Worm (Caenorhabditis elegans): ENCODE measurements around the gene F21C10.4.

ce11 chrV:9124180-9124579, 2.2 kb upstream of the F21C10.4 start, which contains the start of gene F21C10.6:
- no peak for TF ChIP-seq nhr-11 (tag; optimal IDR thresholded peaks at IDR 0.05)
- TF ChIP-seq sma-9 (GFP tag; optimal IDR thresholded peaks at IDR 0.05), result no peak
- no peak for TF ChIP-seq sma-9 (tag; optimal IDR thresholded peaks at IDR 0.05)
- TF ChIP-seq ceh-82 (tag; optimal IDR thresholded peaks at IDR 0.05), result no peak
- no peak for TF ChIP-seq elt-1 (tag; optimal IDR thresholded peaks at IDR 0.05)
- TF ChIP-seq sem-4 (tag; optimal IDR thresholded peaks at IDR 0.05), result no peak
- TF ChIP-seq nhr-6 (tag; optimal IDR thresholded peaks at IDR 0.05), result no peak
- no peak for TF ChIP-seq lin-39 (tag; optimal IDR thresholded peaks at IDR 0.05)
- TF ChIP-seq aly-2 (tag; optimal IDR thresholded peaks at IDR 0.05), result no peak
- no peak for TF ChIP-seq elt-3 (tag; optimal IDR thresholded peaks at IDR 0.05)
- TF ChIP-seq blmp-1 (tag; optimal IDR thresholded peaks at IDR 0.05; ENCODE audit: insufficient read depth), result no peak
- no peak for TF ChIP-seq nhr-10 (tag; optimal IDR thresholded peaks at IDR 0.05)
- TF ChIP-seq nhr-12 (tag; optimal IDR thresholded peaks at IDR 0.05), result no peak
